Fruit fly (Drosophila melanogaster): Measurements from ENCODE around the gene eIF4G2.

DNA sequence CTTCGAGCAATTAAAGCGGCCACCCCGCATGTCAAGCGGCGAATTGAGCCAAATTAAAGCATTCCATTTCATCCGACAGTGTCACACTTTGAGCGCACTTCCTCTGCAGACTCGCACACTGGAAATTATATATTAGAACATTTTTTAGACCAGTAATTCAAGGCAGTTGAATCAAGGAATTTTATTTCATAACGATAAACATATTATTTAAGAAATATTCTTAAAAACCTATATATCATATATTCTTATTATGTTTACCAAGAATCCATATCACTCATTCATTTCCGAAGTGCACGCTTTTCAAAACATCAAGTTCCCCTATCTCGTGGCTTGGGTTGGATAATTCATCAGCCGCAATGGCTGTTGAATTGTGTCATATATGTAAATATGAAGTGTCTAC is 27.5 kb downstream of the eIF4G2 start:
- TF ChIP-seq CG9705 (GFP tag; optimal IDR thresholded peaks at IDR 0.05) = no peak
- no peak for TF ChIP-seq sage (GFP tag; optimal IDR thresholded peaks at IDR 0.05)
- no peak for TF ChIP-seq foxo (GFP tag; optimal IDR thresholded peaks at IDR 0.05)
- TF ChIP-seq psq (GFP tag; optimal IDR thresholded peaks at IDR 0.05) = peak; percentile 24
- no peak for TF ChIP-seq dl (GFP tag; optimal IDR thresholded peaks at IDR 0.05; ENCODE audit: insufficient read depth in 1 of 2, partially characterized antibody in 2 of 2)
- no peak for TF ChIP-seq Hr78 (GFP tag; optimal IDR thresholded peaks at IDR 0.05)
- TF ChIP-seq pan (optimal IDR thresholded peaks at IDR 0.05) = no peak

Measured in whole organism, wandering third instar larva.